Worm (Caenorhabditis elegans): Measurements from ENCODE around the gene syd-1.

- TF ChIP-seq klf-2 (GFP tag; conservative IDR thresholded peaks at IDR 0.05): no peak
- TF ChIP-seq flt-1 (GFP tag; IDR thresholded peaks at IDR 0.05): no peak
- TF ChIP-seq ztf-23 (GFP tag; IDR thresholded peaks at IDR 0.05): no peak
- TF ChIP-seq cog-1 (tag; optimal IDR thresholded peaks at IDR 0.05): no peak
- no peak for TF ChIP-seq tab-1 (GFP tag; IDR thresholded peaks at IDR 0.05)
- no peak for TF ChIP-seq med-1 (GFP tag; optimal IDR thresholded peaks at IDR 0.05; ENCODE audit: insufficient read depth)
- no peak for TF ChIP-seq ref-1 (GFP tag; conservative IDR thresholded peaks at IDR 0.05)
These were observed at the start of gene syd-1 for ce11 chrII:7594812-7595211.
